Worm (Caenorhabditis elegans): Measurements from ENCODE around the gene Y71H2B.8.
A peak's percentile ranks its signal among the peaks of the same experiment; 100 is the strongest.

Gene Y71H2B.8

ce11 chrIII:2540520-2540919 is 38.6 kb upstream of the Y71H2B.8 start:
- no peak for TF ChIP-seq fos-1 (tag; optimal IDR thresholded peaks at IDR 0.05)
- TF ChIP-seq nhr-77 (tag; optimal IDR thresholded peaks at IDR 0.05) = no peak
- TF ChIP-seq unc-62 (GFP tag; optimal IDR thresholded peaks at IDR 0.05) = no peak
- TF ChIP-seq nhr-23 (tag; optimal IDR thresholded peaks at IDR 0.05) = no peak
- no peak for TF ChIP-seq nhr-67 (tag; optimal IDR thresholded peaks at IDR 0.05)
- no peak for TF ChIP-seq nhr-25 (tag; optimal IDR thresholded peaks at IDR 0.05)
- TF ChIP-seq R02D3.7 (tag; optimal IDR thresholded peaks at IDR 0.05) = no peak
- TF ChIP-seq egl-5 (tag; optimal IDR thresholded peaks at IDR 0.05) = no peak
- TF ChIP-seq fkh-10 (GFP tag; optimal IDR thresholded peaks at IDR 0.05) = no peak
- TF ChIP-seq pqm-1 (tag; optimal IDR thresholded peaks at IDR 0.05) = no peak
- no peak for TF ChIP-seq lin-15B (tag; optimal IDR thresholded peaks at IDR 0.05)
- no peak for TF ChIP-seq fkh-2 (tag; optimal IDR thresholded peaks at IDR 0.05)
- no peak for TF ChIP-seq nhr-12 (tag; optimal IDR thresholded peaks at IDR 0.05)
- no peak for TF ChIP-seq ceh-28 (tag; optimal IDR thresholded peaks at IDR 0.05)
- no peak for TF ChIP-seq pha-4 (tag; optimal IDR thresholded peaks at IDR 0.05)
- no peak for TF ChIP-seq ZK546.5 (tag; optimal IDR thresholded peaks at IDR 0.05)

DNA sequence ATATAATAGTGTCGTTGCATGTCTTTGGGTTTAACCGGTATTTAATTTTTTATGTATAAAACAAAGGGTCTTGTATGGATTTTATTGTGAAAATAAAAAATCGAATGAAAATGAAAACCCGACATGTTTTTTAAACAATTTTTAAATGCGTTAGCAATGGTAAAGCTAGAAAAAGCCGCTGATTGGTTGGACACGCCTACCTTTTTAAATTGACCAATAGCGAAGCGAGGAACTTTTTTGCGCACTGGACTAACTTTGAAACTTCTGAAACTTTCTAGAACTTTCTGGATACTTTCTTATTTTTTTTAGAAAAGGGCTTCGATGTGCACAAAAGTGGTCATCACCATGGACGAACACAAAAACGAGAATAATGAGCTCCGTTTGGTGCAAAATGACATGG is 32.8 kb upstream of the Y71H2B.8 start:
- TF ChIP-seq nhr-12 (tag; optimal IDR thresholded peaks at IDR 0.05) (no peak), nfya-1 (tag; optimal IDR thresholded peaks at IDR 0.05; ENCODE audit: insufficient read depth) (peak; percentile 77)

DNA sequence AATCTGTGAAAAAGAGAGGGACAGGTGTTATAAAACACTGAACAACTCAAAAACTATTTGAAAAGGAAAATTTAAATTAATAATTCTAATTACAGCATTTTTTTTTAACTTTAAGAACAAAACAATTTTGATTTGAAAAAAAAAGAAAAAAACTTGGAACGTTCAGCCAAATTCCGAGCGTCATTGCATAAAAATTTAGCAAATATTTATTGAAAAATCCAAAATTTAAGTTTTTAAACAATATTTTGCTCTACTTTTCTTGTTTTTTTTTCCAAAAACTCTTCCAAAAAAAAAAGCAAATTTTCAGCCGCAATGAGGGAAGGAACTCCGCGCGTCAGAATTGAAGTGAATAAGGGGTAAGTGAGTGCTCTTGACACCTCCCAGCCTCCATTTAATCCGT is 29.5 kb upstream of the Y71H2B.8 start, which contains the start of gene feh-1:
feh-1 (plus strand) TSS at position 301 of the 400 bp plus-strand sequence.
- no peak for TF ChIP-seq ZK546.5 (tag; optimal IDR thresholded peaks at IDR 0.05)
- no peak for TF ChIP-seq nhr-43 (tag; optimal IDR thresholded peaks at IDR 0.05; ENCODE audit: poor library complexity, severe bottlenecking)
- TF ChIP-seq elt-2 (tag; optimal IDR thresholded peaks at IDR 0.05) = no peak
- TF ChIP-seq skn-1 (tag; optimal IDR thresholded peaks at IDR 0.05) = no peak
- no peak for TF ChIP-seq fkh-10 (GFP tag; optimal IDR thresholded peaks at IDR 0.05)
- no peak for TF ChIP-seq mdl-1 (tag; optimal IDR thresholded peaks at IDR 0.05)
- TF ChIP-seq lin-39 (tag; optimal IDR thresholded peaks at IDR 0.05) = no peak
- no peak for TF ChIP-seq nhr-11 (tag; optimal IDR thresholded peaks at IDR 0.05)
- TF ChIP-seq lsy-12 (tag; optimal IDR thresholded peaks at IDR 0.05) = no peak

DNA sequence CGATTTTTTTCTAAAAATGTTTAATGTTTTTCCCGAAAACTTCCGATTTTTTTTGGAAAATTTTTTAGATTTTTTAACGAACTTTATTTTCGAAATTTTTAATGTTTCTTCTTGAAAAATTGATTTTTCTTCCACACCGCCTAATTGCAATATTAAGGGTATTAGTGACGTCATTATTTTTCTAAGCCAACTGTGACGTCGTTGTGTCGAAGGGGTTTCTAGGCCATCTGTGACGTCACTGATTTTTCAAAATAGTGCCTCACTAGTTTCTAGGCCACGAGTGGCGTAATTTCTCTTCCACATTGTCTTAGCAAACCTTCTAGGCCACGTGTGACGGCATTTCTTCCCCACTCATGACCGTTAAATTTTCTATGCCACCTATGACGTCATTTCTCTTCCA is 27.1 kb upstream of the Y71H2B.8 start:
- no peak for TF ChIP-seq jun-1 (tag; optimal IDR thresholded peaks at IDR 0.05)
- no peak for TF ChIP-seq pha-4 (tag; optimal IDR thresholded peaks at IDR 0.05)
- no peak for TF ChIP-seq nhr-11 (tag; optimal IDR thresholded peaks at IDR 0.05)
- no peak for TF ChIP-seq nhr-12 (tag; optimal IDR thresholded peaks at IDR 0.05)
- TF ChIP-seq ceh-9 (tag; optimal IDR thresholded peaks at IDR 0.05) = no peak

DNA sequence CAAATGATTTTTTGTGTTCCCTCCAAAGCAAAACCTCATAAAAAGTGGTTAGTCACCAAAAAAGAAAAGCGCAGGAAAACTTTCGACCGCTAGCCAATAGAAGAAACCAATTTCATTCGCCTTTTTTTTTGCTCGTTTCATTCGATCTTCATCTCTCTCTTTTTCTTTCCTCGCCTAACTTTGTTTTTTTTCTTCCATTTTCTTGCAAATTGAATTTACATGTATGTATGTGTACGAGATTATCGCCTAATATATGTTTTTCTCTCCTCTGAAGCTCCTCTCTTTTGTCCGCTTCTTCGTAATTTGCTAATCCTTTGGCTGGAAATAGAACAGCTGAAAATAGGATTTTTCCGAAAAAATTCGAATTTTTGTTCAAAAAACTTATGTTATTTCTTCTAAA is 26.7 kb upstream of the Y71H2B.8 start:
- TF ChIP-seq lin-15B (tag; optimal IDR thresholded peaks at IDR 0.05) (peak; percentile 20), ceh-16 (tag; optimal IDR thresholded peaks at IDR 0.05) (no peak), eor-1 (tag; optimal IDR thresholded peaks at IDR 0.05) (no peak), nfya-1 (tag; optimal IDR thresholded peaks at IDR 0.05; ENCODE audit: insufficient read depth) (peak; percentile 35), nhr-77 (tag; optimal IDR thresholded peaks at IDR 0.05) (no peak), ceh-9 (tag; optimal IDR thresholded peaks at IDR 0.05) (no peak), egl-5 (tag; optimal IDR thresholded peaks at IDR 0.05) (no peak), skn-1 (tag; optimal IDR thresholded peaks at IDR 0.05) (no peak), unc-39 (tag; optimal IDR thresholded peaks at IDR 0.05) (no peak), pha-4 (tag; optimal IDR thresholded peaks at IDR 0.05) (no peak), ZK546.5 (tag; optimal IDR thresholded peaks at IDR 0.05) (no peak), nhr-12 (tag; optimal IDR thresholded peaks at IDR 0.05) (no peak), jun-1 (tag; optimal IDR thresholded peaks at IDR 0.05) (no peak), zag-1 (tag; optimal IDR thresholded peaks at IDR 0.05) (no peak), daf-12 (tag; optimal IDR thresholded peaks at IDR 0.05) (no peak)

- TF ChIP-seq ceh-16 (tag; optimal IDR thresholded peaks at IDR 0.05) (no peak), lin-39 (tag; optimal IDR thresholded peaks at IDR 0.05) (peak; percentile 69)
Observed at ce11 chrIII:2553579-2553978, 25.5 kb upstream of the Y71H2B.8 start.

All from whole organism, L3 larva.